Worm (Caenorhabditis elegans): ENCODE measurements around the gene txt-14.

ce11 chrV:18581393-18582113 lies 905 bp upstream of the txt-14 start:
- TF ChIP-seq him-1 (tag; optimal IDR thresholded peaks at IDR 0.05) (no peak), dao-5 (tag; optimal IDR thresholded peaks at IDR 0.05) (no peak), W03F9.2 (tag; optimal IDR thresholded peaks at IDR 0.05) (no peak)

Data from whole organism, L4/young adult.